Worm (Caenorhabditis elegans) whole organism, L4/young adult: Measurements from ENCODE around the gene C54F6.5.

Experiments
- W03F9.2 ChIP-seq: fragments of 150-350 bp; optimal IDR thresholded peaks from 2 replicates; lab custom pipeline; 2014; ENCODE audit warnings: missing biosample characterization, missing genetic modification characterization
- dao-5 ChIP-seq: sonication (generic microtip); optimal IDR thresholded peaks from 2 replicates; lab custom pipeline; 2016; ENCODE audit warnings: missing genotype, missing genetic modification characterization, moderate library complexity, missing compliant biosample characterization
- him-1 ChIP-seq: sonication (generic microtip); optimal IDR thresholded peaks from 2 replicates; lab custom pipeline; 2016; ENCODE audit warnings: missing genotype, missing genetic modification reagents, missing genetic modification characterization, missing compliant biosample characterization

DNA sequence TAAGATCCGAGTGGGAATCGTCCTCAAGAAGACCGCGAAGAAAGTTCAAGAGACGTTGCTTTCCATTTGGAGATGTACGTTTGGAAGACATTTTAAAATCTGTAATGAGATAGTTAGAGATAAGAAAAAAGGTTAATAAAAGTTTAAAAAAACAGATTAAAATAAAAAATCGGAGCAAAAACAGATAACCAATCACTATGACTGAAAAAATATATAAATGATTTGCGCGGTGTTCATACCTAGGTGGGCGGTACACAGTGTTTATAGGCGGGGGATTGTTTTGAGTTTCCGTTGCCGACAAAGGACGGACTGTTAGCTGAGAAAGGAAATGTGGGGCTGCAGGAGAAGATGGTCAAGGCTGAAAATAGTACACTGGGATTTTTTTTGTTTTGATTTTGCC lies 29.8 kb downstream of the C54F6.5 start, which contains the start of gene ets-7:
- TF ChIP-seq dao-5 (tag; lab: Kevin White, UChicago) = no peak
- no peak for TF ChIP-seq him-1 (tag; lab: Kevin White, UChicago)
- TF ChIP-seq W03F9.2 (tag; lab: Kevin White, UChicago) = no peak
